Fruit fly (Drosophila melanogaster): ENCODE data around the gene twit.
A peak's percentile ranks its signal among the peaks of the same experiment; 100 is the strongest.

twit gene

DNA sequence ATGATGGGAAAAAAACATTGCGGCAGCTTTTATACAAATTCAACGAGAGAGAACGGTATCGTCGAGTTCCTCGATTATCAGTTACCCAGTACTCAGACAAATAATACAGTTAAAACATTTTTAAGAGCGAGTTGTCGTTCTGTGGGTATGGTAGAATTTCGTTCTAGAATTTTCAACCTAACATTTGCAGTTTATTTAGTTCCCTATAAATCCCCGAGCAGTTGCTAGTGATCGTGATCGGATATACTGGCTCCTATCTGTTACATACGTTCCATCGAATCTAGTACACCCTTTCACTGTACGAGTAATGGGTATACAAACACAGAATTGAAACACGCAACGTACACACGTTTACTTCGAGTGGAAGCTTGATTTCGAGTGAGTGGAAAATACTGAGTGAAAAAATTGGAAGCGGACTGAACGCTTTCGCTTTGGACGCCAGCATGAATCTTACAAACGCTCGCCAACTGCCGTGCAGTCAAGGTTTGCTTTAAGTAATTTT is 12.4 kb downstream of the twit start, which contains the start of gene CG9338 (continued):
- TF ChIP-seq Side (GFP tag; optimal IDR thresholded peaks at IDR 0.05) (peak; percentile 79), zfh1 (GFP tag; IDR thresholded peaks at IDR 0.05) (peak; percentile 77), CG31441 (GFP tag; IDR thresholded peaks at IDR 0.05) (peak; percentile 97), exex (tag; optimal IDR thresholded peaks at IDR 0.05) (peak; percentile 76), ken (GFP tag; IDR thresholded peaks at IDR 0.05) (no peak; the same call in 2 of the 3 replicates), H15 (GFP tag; IDR thresholded peaks at IDR 0.05) (peak; percentile 93), Oli (tag; optimal IDR thresholded peaks at IDR 0.05) (peak; percentile 77), odd (GFP tag; optimal IDR thresholded peaks at IDR 0.05) (peak; percentile 83), Kr (GFP tag; optimal IDR thresholded peaks at IDR 0.05) (no peak), chn (GFP tag; optimal IDR thresholded peaks at IDR 0.05) (peak; percentile 75), CG30431 (GFP tag; optimal IDR thresholded peaks at IDR 0.05) (peak; percentile 51), CG1647 (GFP tag; optimal IDR thresholded peaks at IDR 0.05) (peak; percentile 71), lab (GFP tag; optimal IDR thresholded peaks at IDR 0.05) (peak; percentile 96), cato (GFP tag; optimal IDR thresholded peaks at IDR 0.05; ENCODE audit: borderline replicate concordance) (peak; percentile 75), CG10267 (tag; optimal IDR thresholded peaks at IDR 0.05) (peak; percentile 84), ara (GFP tag; IDR thresholded peaks at IDR 0.05) (peak; percentile 93), psq (GFP tag; optimal IDR thresholded peaks at IDR 0.05) (peak; percentile 39), CG1024 (GFP tag; IDR thresholded peaks at IDR 0.05) (no peak), CG6272 (GFP tag; IDR thresholded peaks at IDR 0.05) (peak; percentile 83), CkIIα-i1 (GFP tag; IDR thresholded peaks at IDR 0.05) (no peak), Neu2 (GFP tag; optimal IDR thresholded peaks at IDR 0.05; ENCODE audit: borderline replicate concordance) (no peak), HLH3B (GFP tag; IDR thresholded peaks at IDR 0.05) (peak; percentile 75; the same call in 1 of the 2 replicates), CG18619 (GFP tag; optimal IDR thresholded peaks at IDR 0.05) (peak; percentile 54), gcm (GFP tag; optimal IDR thresholded peaks at IDR 0.05) (peak; percentile 75), CG8089 (GFP tag; optimal IDR thresholded peaks at IDR 0.05) (peak; percentile 73), CG4707 (GFP tag; optimal IDR thresholded peaks at IDR 0.05) (peak; percentile 11), wdn (GFP tag; IDR thresholded peaks at IDR 0.05) (peak; percentile 57), CG3407 (GFP tag; optimal IDR thresholded peaks at IDR 0.05) (peak; percentile 59), cg (GFP tag; optimal IDR thresholded peaks at IDR 0.05) (peak; percentile 70), HLHmδ (GFP tag; optimal IDR thresholded peaks at IDR 0.05) (no peak), CG15696 (tag; optimal IDR thresholded peaks at IDR 0.05) (peak; percentile 74), ab (GFP tag; optimal IDR thresholded peaks at IDR 0.05) (peak; percentile 55), Atf3 (GFP tag; optimal IDR thresholded peaks at IDR 0.05) (peak; percentile 72), da (GFP tag; optimal IDR thresholded peaks at IDR 0.05) (peak; percentile 67), sens (GFP tag) (peak; percentile 96), stwl (tag; optimal IDR thresholded peaks at IDR 0.05) (no peak), Lpt (GFP tag; optimal IDR thresholded peaks at IDR 0.05) (no peak), Abd-B (GFP tag; optimal IDR thresholded peaks at IDR 0.05) (peak; percentile 67), pho (GFP tag; optimal IDR thresholded peaks at IDR 0.05) (peak; percentile 82), Gsc (GFP tag; IDR thresholded peaks at IDR 0.05) (no peak), CG14441 (GFP tag; IDR thresholded peaks at IDR 0.05) (peak; percentile 95), MESR4 (GFP tag; optimal IDR thresholded peaks at IDR 0.05) (no peak), CG1792 (GFP tag; optimal IDR thresholded peaks at IDR 0.05) (peak; percentile 61), Doc2 (GFP tag; IDR thresholded peaks at IDR 0.05) (no peak), unpg (GFP tag; optimal IDR thresholded peaks at IDR 0.05) (peak; percentile 76), CG15601 (tag; optimal IDR thresholded peaks at IDR 0.05) (peak; percentile 79), pzg (GFP tag; optimal IDR thresholded peaks at IDR 0.05) (peak; percentile 17), HmgD (GFP tag; optimal IDR thresholded peaks at IDR 0.05) (peak; percentile 64), Vsx1 (GFP tag; optimal IDR thresholded peaks at IDR 0.05) (peak; percentile 63), lov (optimal IDR thresholded peaks at IDR 0.05) (no peak), lov (GFP tag; IDR thresholded peaks at IDR 0.05) (peak; percentile 88)

Data from whole organism, embryonic.